Fruit fly (Drosophila melanogaster): Measurements from ENCODE around the gene Mayo.

The Mayo gene

DNA sequence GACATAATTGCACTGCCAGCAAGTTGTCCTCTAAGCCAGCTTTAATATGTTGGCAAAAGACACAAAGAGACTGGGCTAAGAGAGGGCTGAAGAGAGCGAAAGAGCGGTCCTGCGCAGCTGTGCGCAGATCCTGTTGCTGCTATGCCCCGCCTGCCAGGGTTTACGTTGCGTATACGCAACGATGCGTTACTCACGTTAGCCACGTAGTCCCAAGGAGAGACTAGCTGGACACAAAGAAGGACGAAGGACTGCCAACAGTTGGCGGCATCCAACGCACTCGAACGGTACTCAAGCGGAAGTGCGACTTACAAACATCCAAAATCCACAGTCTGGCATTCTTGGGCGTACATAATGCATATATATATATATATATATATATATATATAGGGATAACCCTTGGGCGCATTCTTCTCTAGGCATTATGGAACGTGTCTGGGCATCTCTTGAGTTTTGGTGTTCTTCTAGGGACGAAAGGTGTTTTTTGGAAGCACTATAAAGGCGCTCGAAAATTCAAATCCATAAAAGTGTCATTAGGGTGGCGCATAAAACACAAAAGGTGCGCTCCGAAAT, 10.9 kb upstream of the Mayo start:
- TF ChIP-seq kay (GFP tag; ENCODE audit: borderline replicate concordance) (peak; percentile 31), CG1620 (GFP tag; optimal IDR thresholded peaks at IDR 0.05) (no peak), tj (GFP tag; optimal IDR thresholded peaks at IDR 0.05) (no peak), Hr96 (GFP tag; optimal IDR thresholded peaks at IDR 0.05) (no peak), Crg-1 (GFP tag; optimal IDR thresholded peaks at IDR 0.05) (no peak)

DNA sequence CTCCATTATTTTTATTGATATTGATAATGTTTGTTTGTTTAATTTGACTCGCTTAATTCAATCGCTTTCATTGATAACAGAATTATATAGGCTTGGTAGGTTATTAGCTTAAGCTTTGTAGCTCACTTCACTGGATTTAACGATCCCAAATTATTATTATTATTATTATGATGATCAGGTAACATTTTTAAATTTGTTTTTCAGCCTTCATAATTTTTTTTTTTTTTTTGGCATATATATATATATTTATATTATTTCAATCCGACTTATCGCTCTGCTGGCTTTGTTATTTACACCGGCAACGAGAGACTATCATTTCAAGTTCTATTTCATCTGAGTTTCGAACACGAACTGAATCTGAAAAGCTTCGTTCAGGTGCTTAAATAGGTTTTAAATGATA, 7.9 kb downstream of the Mayo start, which contains the start of gene CG15553:
Gene CG15553 (minus strand): TSS at position 101 of the 400 bp plus-strand sequence.
- no peak for TF ChIP-seq pad (GFP tag; optimal IDR thresholded peaks at IDR 0.05)

DNA sequence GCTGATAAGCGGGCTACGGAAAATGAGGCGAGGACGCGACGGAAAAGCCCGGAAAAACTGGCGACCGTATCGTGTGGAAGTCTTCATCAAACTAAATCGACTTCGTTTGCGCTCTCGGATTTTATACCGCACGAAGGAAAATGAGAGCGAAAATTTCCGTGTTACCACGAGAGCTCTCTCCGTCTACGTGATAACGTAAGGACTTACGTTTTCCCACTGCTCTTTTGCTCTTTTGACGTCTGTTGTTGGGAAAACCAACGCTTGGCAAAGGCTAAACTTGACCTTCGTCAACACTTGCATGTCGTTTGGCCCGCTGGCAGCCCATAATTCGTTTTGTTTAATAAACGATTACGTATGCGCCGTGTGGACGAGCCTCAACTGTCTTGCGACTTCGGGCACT, 11.8 kb downstream of the Mayo start, which contains the start of gene CG11317:
Gene CG11317 (minus strand): TSS at position 101 of the 400 bp plus-strand sequence.
- TF ChIP-seq CG33017 (tag; optimal IDR thresholded peaks at IDR 0.05) (no peak), CG5204 (GFP tag; optimal IDR thresholded peaks at IDR 0.05) (no peak), pad (GFP tag; optimal IDR thresholded peaks at IDR 0.05) (no peak), CG1620 (GFP tag; optimal IDR thresholded peaks at IDR 0.05) (no peak), Crg-1 (GFP tag; optimal IDR thresholded peaks at IDR 0.05) (no peak)

DNA sequence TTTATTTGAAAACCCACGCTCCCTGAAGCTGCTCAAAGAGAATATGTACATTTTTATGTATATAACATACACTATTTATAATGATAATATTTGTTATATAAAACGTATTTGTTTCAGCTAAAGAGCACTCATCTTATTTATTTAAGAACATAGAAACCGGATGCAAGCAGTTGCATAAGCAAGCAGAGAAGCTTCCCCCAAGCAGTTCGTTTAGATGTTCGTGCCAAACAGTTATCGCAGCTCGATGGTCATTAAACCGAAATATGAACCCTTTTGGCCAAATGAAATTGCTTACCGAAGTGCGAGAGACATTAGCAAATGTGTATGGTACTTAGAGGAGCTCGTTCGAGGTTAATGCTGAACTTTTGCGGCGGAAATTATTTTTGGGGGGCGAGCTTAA, 19.0 kb downstream of the Mayo start:
- TF ChIP-seq CG11617 (GFP tag; optimal IDR thresholded peaks at IDR 0.05): no peak
- TF ChIP-seq Mnt (GFP tag; optimal IDR thresholded peaks at IDR 0.05): no peak

DNA sequence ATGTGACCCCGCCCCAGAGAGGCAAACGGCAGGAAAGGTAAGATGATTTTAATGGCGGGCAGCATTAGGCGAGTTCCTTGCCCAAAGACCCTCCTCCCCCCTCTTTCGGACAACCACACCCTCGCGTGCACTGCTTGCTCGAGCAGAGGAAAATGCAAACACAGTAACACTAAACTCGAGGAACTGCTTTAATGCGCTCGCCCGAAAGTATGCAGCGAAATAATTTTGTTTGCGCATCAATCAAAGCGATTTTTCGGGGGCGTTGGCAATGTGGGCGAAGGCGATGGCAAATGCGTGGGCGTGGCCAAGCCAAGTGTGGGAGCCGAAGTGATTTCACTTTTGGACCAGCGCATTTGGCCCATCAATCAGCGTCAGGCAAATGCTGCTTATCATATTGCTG, 22.6 kb downstream of the Mayo start:
- TF ChIP-seq bab1 (GFP tag; optimal IDR thresholded peaks at IDR 0.05): peak; percentile 33
- TF ChIP-seq CG33017 (tag; optimal IDR thresholded peaks at IDR 0.05): no peak
- TF ChIP-seq CG7101 (tag; optimal IDR thresholded peaks at IDR 0.05): no peak

DNA sequence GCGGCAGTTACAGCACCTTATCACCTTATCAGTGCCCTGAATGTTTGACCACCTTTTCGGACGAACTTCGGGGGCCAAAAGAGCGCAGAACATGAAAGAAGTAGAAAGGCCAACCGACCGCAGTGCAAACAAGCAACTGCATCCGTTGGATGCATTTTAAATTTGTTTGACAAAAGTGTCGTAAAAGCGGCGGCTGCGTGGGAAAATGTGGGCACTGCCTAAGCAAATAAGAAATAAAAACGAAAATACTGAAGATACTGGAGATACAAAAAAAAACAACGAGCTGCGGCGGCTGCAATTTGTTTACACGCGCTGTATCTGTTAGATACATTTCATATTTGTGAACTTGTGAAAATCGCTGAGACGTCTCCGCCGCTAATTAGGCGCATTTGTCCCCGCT, 38.3 kb downstream of the Mayo start:
- TF ChIP-seq Clk (GFP tag; optimal IDR thresholded peaks at IDR 0.05): no peak
- TF ChIP-seq tj (GFP tag; optimal IDR thresholded peaks at IDR 0.05): no peak
- TF ChIP-seq CG5204 (GFP tag; optimal IDR thresholded peaks at IDR 0.05): no peak
- TF ChIP-seq ovo (GFP tag; optimal IDR thresholded peaks at IDR 0.05): no peak
- no peak for TF ChIP-seq CG14711 (tag; optimal IDR thresholded peaks at IDR 0.05)
- TF ChIP-seq CG11617 (GFP tag; optimal IDR thresholded peaks at IDR 0.05): no peak
- no peak for TF ChIP-seq Crg-1 (GFP tag; optimal IDR thresholded peaks at IDR 0.05)
- TF ChIP-seq Hr96 (GFP tag; optimal IDR thresholded peaks at IDR 0.05): no peak
- TF ChIP-seq CG7101 (tag; optimal IDR thresholded peaks at IDR 0.05): no peak
- TF ChIP-seq cic (GFP tag; optimal IDR thresholded peaks at IDR 0.05): no peak

DNA sequence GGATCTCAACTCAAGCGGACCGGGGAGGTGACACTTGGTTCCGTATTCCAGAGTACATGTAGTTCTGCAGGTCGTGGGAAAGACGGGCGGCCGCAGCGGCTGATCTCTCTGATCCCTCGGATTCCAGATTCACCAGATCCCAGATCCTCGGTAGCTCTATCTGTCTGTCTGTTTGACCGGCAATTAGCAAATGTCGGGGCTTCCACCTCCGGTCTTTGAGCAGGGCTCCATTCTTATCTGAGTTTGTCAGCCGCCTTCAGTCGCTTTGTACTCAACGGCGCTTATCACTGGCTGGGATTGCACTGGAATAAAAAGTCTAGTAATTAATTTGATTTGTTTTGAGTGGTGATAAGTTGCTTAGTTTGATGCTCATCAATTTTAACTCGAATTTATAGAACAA, 42.6 kb downstream of the Mayo start:
- TF ChIP-seq CG7101 (tag; optimal IDR thresholded peaks at IDR 0.05): no peak
- TF ChIP-seq Mnt (GFP tag; optimal IDR thresholded peaks at IDR 0.05): no peak
- no peak for TF ChIP-seq CG5204 (GFP tag; optimal IDR thresholded peaks at IDR 0.05)
- no peak for TF ChIP-seq pad (GFP tag; optimal IDR thresholded peaks at IDR 0.05)
- TF ChIP-seq CG11617 (GFP tag; optimal IDR thresholded peaks at IDR 0.05): no peak
- no peak for TF ChIP-seq ovo (GFP tag; optimal IDR thresholded peaks at IDR 0.05)
- TF ChIP-seq cnc (optimal IDR thresholded peaks at IDR 0.05): no peak
- no peak for TF ChIP-seq CG1620 (GFP tag; optimal IDR thresholded peaks at IDR 0.05)
- TF ChIP-seq cic (GFP tag; optimal IDR thresholded peaks at IDR 0.05): no peak

DNA sequence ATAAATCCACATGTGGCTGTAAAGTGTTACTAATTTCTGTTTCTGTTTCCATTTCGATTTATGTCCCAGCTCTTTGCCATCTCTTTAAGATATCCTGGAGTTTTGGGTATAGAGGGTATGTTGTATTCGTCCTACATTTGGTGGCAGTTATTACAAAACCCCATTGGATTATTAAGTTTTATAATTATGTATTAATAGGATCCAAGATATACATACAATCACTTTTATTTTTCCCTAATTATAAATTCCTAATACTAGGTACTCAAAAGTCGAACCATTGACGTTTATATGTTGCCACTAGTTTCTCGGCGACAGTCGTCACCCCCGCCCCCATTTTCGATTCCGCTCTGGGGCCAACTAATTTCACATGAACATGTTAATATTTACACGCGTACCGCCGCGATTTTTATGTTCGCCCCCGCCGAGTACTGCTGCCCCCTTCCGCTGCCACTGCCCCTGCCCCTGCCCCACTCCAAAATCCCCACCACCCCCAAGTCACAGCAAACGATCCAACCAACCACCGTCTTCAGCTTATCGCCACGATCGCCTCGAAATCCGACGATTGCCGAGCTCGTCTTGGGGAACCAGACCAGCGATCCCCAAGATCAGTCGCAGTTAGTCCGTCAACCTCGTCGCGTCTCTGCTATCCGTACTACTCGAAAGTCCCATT, 44.2 kb downstream of the Mayo start, which contains the start of gene Sox100B:
Gene Sox100B (plus strand): TSS at position 601 of the 670 bp plus-strand sequence.
- TF ChIP-seq tj (GFP tag; optimal IDR thresholded peaks at IDR 0.05) (no peak), kay (GFP tag; ENCODE audit: borderline replicate concordance) (peak; percentile 41), Mnt (GFP tag; optimal IDR thresholded peaks at IDR 0.05) (no peak)

DNA sequence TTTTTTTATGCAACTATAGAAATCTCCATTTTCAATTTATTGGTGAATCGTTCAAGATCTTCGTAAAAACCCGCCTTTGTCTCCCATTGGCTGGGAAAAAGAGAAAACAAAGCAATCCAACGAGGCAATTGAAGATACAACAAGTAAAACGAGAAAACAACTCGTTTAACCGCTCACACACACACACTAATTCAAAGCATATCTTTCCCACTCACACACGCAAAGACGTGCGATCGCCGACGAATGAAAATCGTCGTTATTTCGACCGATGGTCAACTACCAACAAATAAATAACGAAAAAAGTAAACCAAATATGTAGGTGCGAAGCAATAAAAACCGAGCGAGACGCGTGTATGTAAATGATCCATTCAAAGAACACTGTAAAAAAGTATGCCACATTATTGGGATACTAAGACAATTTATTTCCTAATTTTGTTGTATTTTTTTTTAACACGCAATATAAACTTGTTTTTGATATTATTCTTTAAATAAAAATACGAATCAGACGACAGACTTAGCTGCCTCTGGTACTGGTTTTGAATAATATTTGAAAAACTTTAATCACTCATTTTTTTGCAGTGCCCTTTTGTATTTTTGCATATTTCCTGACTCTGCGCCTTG, 46.5 kb downstream of the Mayo start:
- TF ChIP-seq kay (GFP tag; ENCODE audit: borderline replicate concordance) (peak; percentile 8), cic (GFP tag; optimal IDR thresholded peaks at IDR 0.05) (no peak)
